Worm (Caenorhabditis elegans): ENCODE measurements around the gene F42A10.7.

ce11 chrIII:6138457-6138856 lies 40.0 kb downstream of the F42A10.7 start:
- TF ChIP-seq zfp-3 (GFP tag; conservative IDR thresholded peaks at IDR 0.05) (no peak), ces-1 (GFP tag; optimal IDR thresholded peaks at IDR 0.05) (no peak), pha-4 (GFP tag; IDR thresholded peaks at IDR 0.05) (no peak), pha-4 (tag; optimal IDR thresholded peaks at IDR 0.05) (no peak), dmd-9 (GFP tag; IDR thresholded peaks at IDR 0.05) (no peak), lir-3 (tag; optimal IDR thresholded peaks at IDR 0.05) (no peak), nhr-48 (tag; optimal IDR thresholded peaks at IDR 0.05) (no peak)
